Fruit fly (Drosophila melanogaster) whole organism, embryonic: ENCODE data around the gene CG6567.

Source experiments
- Ada2b ChIP-seq: fragments of 200-800 bp; sonication (Bioruptor generic); IDR thresholded peaks from 2 replicates; pipeline ENCODE4 v1.3.6; 2022; ENCODE audit warnings: missing biosample characterization, missing genetic modification characterization
- Antp ChIP-seq: fragments of 200-800 bp; sonication (Bioruptor generic); optimal IDR thresholded peaks from 3 replicates; lab custom pipeline; 2016; ENCODE audit warnings: missing biosample characterization, missing genetic modification characterization
- Asciz ChIP-seq: fragments of 200-800 bp; sonication (Bioruptor generic); optimal IDR thresholded peaks from 2 replicates; lab custom pipeline; 2017; ENCODE audit warnings: missing biosample characterization, mild to moderate bottlenecking, missing genetic modification characterization, missing genetic modification reagents
- CG11696 ChIP-seq: fragments of 200-800 bp; sonication (Bioruptor generic); IDR thresholded peaks from 2 replicates; pipeline ENCODE4 v1.3.6; 2022; ENCODE audit warnings: missing biosample characterization, missing genetic modification characterization
- CG12659 ChIP-seq: fragments of 200-800 bp; sonication (Bioruptor generic); optimal IDR thresholded peaks from 3 replicates; lab custom pipeline; 2017; ENCODE audit warnings: mild to moderate bottlenecking, missing biosample characterization, missing genetic modification reagents, missing genetic modification characterization
- CG12769 ChIP-seq: fragments of 200-800 bp; sonication (Bioruptor generic); optimal IDR thresholded peaks from 2 replicates; lab custom pipeline; 2019; ENCODE audit warnings: missing biosample characterization, mild to moderate bottlenecking, missing genetic modification characterization, moderate library complexity
- CG12942 ChIP-seq: fragments of 200-800 bp; sonication (Bioruptor generic); optimal IDR thresholded peaks from 3 replicates; lab custom pipeline; 2016; ENCODE audit warnings: missing biosample characterization, missing genetic modification characterization
- CG13123 ChIP-seq: fragments of 200-800 bp; sonication (Bioruptor generic); optimal IDR thresholded peaks from 2 replicates; lab custom pipeline; 2016; ENCODE audit warnings: missing biosample characterization, missing genetic modification characterization
- CG13624 ChIP-seq: fragments of 200-800 bp; sonication (Bioruptor generic); optimal IDR thresholded peaks from 2 replicates; lab custom pipeline; 2016; ENCODE audit warnings: missing biosample characterization, missing genetic modification characterization
- CG15479 ChIP-seq: fragments of 200-800 bp; sonication (Bioruptor generic); optimal IDR thresholded peaks from 3 replicates; lab custom pipeline; 2019; ENCODE audit warnings: missing biosample characterization, mild to moderate bottlenecking, missing genetic modification characterization, moderate library complexity
- CG1647 ChIP-seq: fragments of 200-800 bp; sonication (Bioruptor generic); optimal IDR thresholded peaks from 3 replicates; lab custom pipeline; 2016; ENCODE audit warnings: missing biosample characterization, missing genetic modification characterization
- CG30403 ChIP-seq: fragments of 200-800 bp; sonication (Bioruptor generic); optimal IDR thresholded peaks from 3 replicates; lab custom pipeline; 2016; ENCODE audit warnings: missing biosample characterization, missing genetic modification characterization
- CG3163 ChIP-seq: fragments of 200-800 bp; sonication (Bioruptor generic); optimal IDR thresholded peaks from 3 replicates; lab custom pipeline; 2016; ENCODE audit warnings: missing biosample characterization, missing genetic modification characterization
- CG32532 ChIP-seq: fragments of 200-800 bp; sonication (Bioruptor generic); IDR thresholded peaks from 2 replicates; pipeline ENCODE4 v1.3.6; 2022; ENCODE audit warnings: missing biosample characterization, missing genetic modification characterization
- CG32767 ChIP-seq: fragments of 200-800 bp; sonication (Bioruptor generic); IDR thresholded peaks from 2 replicates; pipeline ENCODE4 v1.3.6; 2022; ENCODE audit warnings: missing biosample characterization, missing genetic modification characterization
- CG34376 ChIP-seq: fragments of 200-800 bp; sonication (Bioruptor generic); optimal IDR thresholded peaks from 2 replicates; lab custom pipeline; 2018; ENCODE audit warnings: missing biosample characterization, mild to moderate bottlenecking, missing genetic modification characterization
- CG34422 ChIP-seq: fragments of 200-800 bp; sonication (Bioruptor generic); IDR thresholded peaks from 3 replicates; pipeline ENCODE4 v1.3.6; 2022; ENCODE audit warnings: missing biosample characterization, missing genetic modification characterization
- CG6254 ChIP-seq: fragments of 200-800 bp; sonication (Bioruptor generic); optimal IDR thresholded peaks from 3 replicates; lab custom pipeline; 2017; ENCODE audit warnings: mild to moderate bottlenecking, missing biosample characterization, missing genetic modification reagents, missing genetic modification characterization
- CG6272 ChIP-seq: fragments of 200-800 bp; sonication (Bioruptor generic); IDR thresholded peaks from 2 replicates; pipeline ENCODE4 v1.3.6; 2022; ENCODE audit warnings: missing biosample characterization, missing genetic modification characterization
- CG7963 ChIP-seq: fragments of 200-800 bp; sonication (Bioruptor generic); IDR thresholded peaks from 3 replicates; pipeline ENCODE4 v1.3.6; 2022; ENCODE audit warnings: missing biosample characterization, missing genetic modification characterization; ENCODE audit not compliant: partially characterized antibody
- CG9215 ChIP-seq: fragments of 200-800 bp; sonication (Bioruptor generic); IDR thresholded peaks from 2 replicates; pipeline ENCODE4 v1.3.6; 2022; ENCODE audit warnings: missing biosample characterization, missing genetic modification characterization
- CG9932 ChIP-seq: fragments of 200-800 bp; sonication (Bioruptor generic); IDR thresholded peaks from 2 replicates; pipeline ENCODE4 v1.3.6; 2022; ENCODE audit warnings: missing biosample characterization, missing genetic modification characterization
- CkIIα-i1 ChIP-seq: fragments of 200-800 bp; sonication (Bioruptor generic); IDR thresholded peaks from 2 replicates; pipeline ENCODE4 v1.3.6; 2022; ENCODE audit warnings: missing biosample characterization, missing genetic modification characterization
- Dek ChIP-seq: fragments of 200-800 bp; sonication (Bioruptor generic); optimal IDR thresholded peaks from 3 replicates; lab custom pipeline; 2019; ENCODE audit warnings: missing biosample characterization, mild to moderate bottlenecking, missing genetic modification characterization, moderate library complexity
- E2f2 ChIP-seq: fragments of 200-800 bp; sonication (Bioruptor generic); IDR thresholded peaks from 2 replicates; pipeline ENCODE4 v1.3.6; 2022; ENCODE audit warnings: missing biosample characterization, missing genetic modification characterization
- HmgD ChIP-seq: fragments of 200-800 bp; sonication (Bioruptor generic); optimal IDR thresholded peaks from 3 replicates; lab custom pipeline; 2016; ENCODE audit warnings: missing biosample characterization, missing genetic modification characterization
- Hmr ChIP-seq: fragments of 200-800 bp; sonication (Bioruptor generic); optimal IDR thresholded peaks from 3 replicates; lab custom pipeline; 2017; ENCODE audit warnings: mild to moderate bottlenecking, missing biosample characterization, missing genetic modification reagents, missing genetic modification characterization
- Mrtf ChIP-seq: fragments of 200-800 bp; sonication (Bioruptor generic); IDR thresholded peaks from 3 replicates; pipeline ENCODE4 v1.3.6; 2022; ENCODE audit warnings: missing biosample characterization, missing genetic modification characterization
- NK7.1 ChIP-seq: fragments of 200-800 bp; sonication (Bioruptor generic); optimal IDR thresholded peaks from 3 replicates; lab custom pipeline; 2016; ENCODE audit warnings: missing biosample characterization, missing genetic modification characterization
- Oaz ChIP-seq: fragments of 200-800 bp; sonication (Bioruptor generic); IDR thresholded peaks from 2 replicates; pipeline ENCODE4 v1.3.6; 2022; ENCODE audit warnings: missing biosample characterization, missing genetic modification characterization
- Rx ChIP-seq: fragments of 200-800 bp; sonication (Bioruptor generic); IDR thresholded peaks from 2 replicates; pipeline ENCODE4 v1.3.6; 2022; ENCODE audit warnings: missing biosample characterization, missing genetic modification characterization
- ab ChIP-seq: fragments of 200-800 bp; sonication (Bioruptor generic); optimal IDR thresholded peaks from 2 replicates; lab custom pipeline; 2016; ENCODE audit warnings: missing biosample characterization, missing genetic modification characterization
- bab2 ChIP-seq: fragments of 200-800 bp; sonication (Bioruptor generic); optimal IDR thresholded peaks from 2 replicates; lab custom pipeline; 2016; ENCODE audit warnings: missing biosample characterization, missing genetic modification characterization
- caup ChIP-seq: fragments of 200-800 bp; sonication (Bioruptor generic); optimal IDR thresholded peaks from 3 replicates; lab custom pipeline; 2017; ENCODE audit warnings: missing biosample characterization, mild to moderate bottlenecking, missing genetic modification characterization, moderate library complexity; ENCODE audit not compliant: severe bottlenecking
- fd102C ChIP-seq: fragments of 200-800 bp; sonication (Bioruptor generic); optimal IDR thresholded peaks from 2 replicates; lab custom pipeline; 2018; ENCODE audit warnings: missing biosample characterization, mild to moderate bottlenecking, missing genetic modification characterization, moderate library complexity
- gfzf ChIP-seq: fragments of 200-800 bp; sonication (Bioruptor generic); optimal IDR thresholded peaks from 2 replicates; lab custom pipeline; 2016; ENCODE audit warnings: missing biosample characterization, mild to moderate bottlenecking, missing genetic modification characterization, moderate library complexity
- ind ChIP-seq: fragments of 200-800 bp; sonication (Bioruptor generic); optimal IDR thresholded peaks from 3 replicates; lab custom pipeline; 2016; ENCODE audit warnings: missing biosample characterization, missing genetic modification characterization
- luna ChIP-seq: fragments of 200-800 bp; sonication (Bioruptor generic); optimal IDR thresholded peaks from 2 replicates; lab custom pipeline; 2016; ENCODE audit warnings: missing biosample characterization, missing genetic modification characterization
- maf-S ChIP-seq: fragments of 200-800 bp; sonication (Bioruptor generic); optimal IDR thresholded peaks from 2 replicates; lab custom pipeline; 2016; ENCODE audit warnings: missing biosample characterization, missing genetic modification characterization
- nerfin-1 ChIP-seq: fragments of 200-800 bp; sonication (Bioruptor generic); optimal IDR thresholded peaks from 3 replicates; lab custom pipeline; 2019; ENCODE audit warnings: missing biosample characterization, mild to moderate bottlenecking, missing genetic modification characterization, moderate library complexity
- pnt ChIP-seq: fragments of 200-800 bp; sonication (Bioruptor generic); optimal IDR thresholded peaks from 3 replicates; lab custom pipeline; 2016; ENCODE audit warnings: missing biosample characterization, missing genetic modification characterization
- pros ChIP-seq: fragments of 200-800 bp; sonication (Bioruptor generic); optimal IDR thresholded peaks from 3 replicates; lab custom pipeline; 2019; ENCODE audit warnings: missing biosample characterization, mild to moderate bottlenecking, missing genetic modification characterization, moderate library complexity
- salm ChIP-seq: fragments of 200-800 bp; sonication (Bioruptor generic); optimal IDR thresholded peaks from 2 replicates; lab custom pipeline; 2018; ENCODE audit warnings: missing biosample characterization, mild to moderate bottlenecking, missing genetic modification characterization
- schlank ChIP-seq: fragments of 200-800 bp; sonication (Bioruptor generic); optimal IDR thresholded peaks from 2 replicates; lab custom pipeline; 2018; ENCODE audit warnings: missing biosample characterization, mild to moderate bottlenecking, missing genetic modification characterization
- sob ChIP-seq: fragments of 200-800 bp; sonication (Bioruptor generic); IDR thresholded peaks from 2 replicates; pipeline ENCODE4 v1.3.6; 2022; ENCODE audit warnings: missing biosample characterization, missing genetic modification characterization
- ssp ChIP-seq: fragments of 200-800 bp; sonication (Bioruptor generic); IDR thresholded peaks from 2 replicates; pipeline ENCODE4 v1.3.6; 2022; ENCODE audit warnings: missing biosample characterization, missing genetic modification characterization
- tna ChIP-seq: fragments of 200-800 bp; sonication (Bioruptor generic); IDR thresholded peaks from 2 replicates; pipeline ENCODE4 v1.3.6; 2022; ENCODE audit warnings: missing biosample characterization, missing genetic modification characterization; ENCODE audit not compliant: partially characterized antibody
- zen2 ChIP-seq: fragments of 200-800 bp; sonication (Bioruptor generic); IDR thresholded peaks from 3 replicates; pipeline ENCODE4 v1.3.6; 2022; ENCODE audit warnings: missing biosample characterization, missing genetic modification characterization; ENCODE audit not compliant: partially characterized antibody
- zfh2 ChIP-seq: fragments of 200-800 bp; sonication (Bioruptor generic); optimal IDR thresholded peaks from 2 replicates; lab custom pipeline; 2016; ENCODE audit warnings: missing biosample characterization, missing genetic modification characterization

The CG6567 gene

DNA sequence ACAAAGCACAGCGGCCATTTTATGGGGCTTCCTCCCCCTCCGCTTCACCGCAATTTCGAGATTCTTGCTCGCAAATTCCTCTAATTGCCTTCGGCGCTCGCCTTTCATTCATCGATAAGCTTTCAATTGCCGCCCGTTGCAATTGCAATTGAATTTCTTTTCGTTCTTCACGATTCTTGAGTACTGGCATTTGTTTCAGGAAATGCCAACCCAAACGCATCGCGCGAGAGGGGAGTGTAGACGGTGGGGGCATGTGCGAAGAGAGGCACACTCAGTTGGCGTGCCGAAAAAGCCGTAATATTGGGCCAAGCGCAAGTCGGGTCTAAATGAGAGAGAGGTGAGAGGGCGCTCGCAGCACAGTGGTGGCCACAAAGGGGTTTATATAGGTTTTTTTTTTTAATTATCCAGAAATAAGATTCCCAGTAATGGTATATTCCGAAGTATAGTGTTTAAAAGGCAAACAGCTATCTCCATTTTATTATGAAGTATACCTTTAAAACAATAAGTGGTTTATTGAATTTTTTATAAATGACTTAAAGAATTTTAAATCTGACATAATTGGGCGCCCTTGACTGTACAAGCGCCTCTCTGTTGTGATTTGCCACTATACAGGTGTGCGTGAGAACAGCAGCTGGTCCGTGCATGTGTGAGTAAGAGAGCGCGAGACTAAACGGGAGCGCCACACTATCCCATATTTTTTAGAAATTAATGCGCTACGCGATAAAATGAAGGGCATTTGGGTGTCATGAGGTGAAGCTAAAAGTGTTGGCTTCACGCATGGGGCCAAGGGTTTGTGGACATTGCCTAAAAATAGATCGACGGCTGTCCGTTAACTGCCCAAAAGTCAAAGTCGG is 32.4 kb upstream of the CG6567 start (continued):
- TF ChIP-seq CG7963 (GFP tag; lab: Robert Waterston, UW) (no peak), CG1647 (GFP tag; lab: Kevin White, UChicago) (peak; percentile 72), CG34422 (GFP tag; lab: Robert Waterston, UW) (peak; percentile 80), HmgD (no peak), Asciz (GFP tag; lab: Kevin White, UChicago) (peak; percentile 81), bab2 (GFP tag; lab: Kevin White, UChicago) (peak; percentile 84), nerfin-1 (tag; lab: Kevin White, UChicago) (peak; percentile 83), Ada2b (GFP tag; lab: Robert Waterston, UW) (peak; percentile 85), CG3163 (GFP tag; lab: Kevin White, UChicago) (peak; percentile 85), CG11696 (GFP tag; lab: Robert Waterston, UW) (peak; percentile 98), zen2 (GFP tag; lab: Robert Waterston, UW) (no peak), CkIIα-i1 (GFP tag; lab: Robert Waterston, UW) (no peak), pros (peak; percentile 23), ab (GFP tag; lab: Kevin White, UChicago) (peak; percentile 25), schlank (tag; lab: Kevin White, UChicago) (peak; percentile 74), CG12942 (peak; percentile 69), zfh2 (GFP tag; lab: Kevin White, UChicago) (peak; percentile 89), ind (GFP tag; lab: Kevin White, UChicago) (peak; percentile 77), sob (GFP tag; lab: Robert Waterston, UW) (peak; percentile 92), CG15479 (GFP tag; lab: Kevin White, UChicago) (no peak), tna (GFP tag; lab: Robert Waterston, UW) (0 out of 2 replicates have a peak, but pooled peaks have one; percentile 7), Oaz (peak; percentile 79), CG30403 (GFP tag; lab: Kevin White, UChicago) (peak; percentile 94), CG13123 (GFP tag; lab: Kevin White, UChicago) (peak; percentile 45), CG12659 (GFP tag; lab: Kevin White, UChicago) (peak; percentile 94), CG34376 (GFP tag; lab: Kevin White, UChicago) (peak; percentile 94), NK7.1 (GFP tag; lab: Kevin White, UChicago) (peak; percentile 74), CG9215 (GFP tag; lab: Robert Waterston, UW) (peak; percentile 91), maf-S (GFP tag; lab: Kevin White, UChicago) (peak; percentile 82), ssp (GFP tag; lab: Robert Waterston, UW) (peak; percentile 78), Dek (tag; lab: Kevin White, UChicago) (peak; percentile 86), caup (GFP tag; lab: Kevin White, UChicago) (peak; percentile 90), pnt (GFP tag; lab: Kevin White, UChicago) (peak; percentile 66), gfzf (GFP tag; lab: Kevin White, UChicago) (peak; percentile 6), CG6254 (GFP tag; lab: Kevin White, UChicago) (peak; percentile 74), Antp (peak; percentile 74), CG6272 (GFP tag; lab: Robert Waterston, UW) (peak; percentile 82), salm (peak; percentile 84), CG32767 (GFP tag; lab: Robert Waterston, UW) (peak; percentile 84), CG13624 (GFP tag; lab: Kevin White, UChicago) (peak; percentile 90), fd102C (GFP tag; lab: Kevin White, UChicago) (no peak), E2f2 (GFP tag; lab: Robert Waterston, UW) (peak; percentile 76), CG9932 (GFP tag; lab: Robert Waterston, UW) (peak; percentile 94), Hmr (GFP tag; lab: Kevin White, UChicago) (peak; percentile 96), CG32532 (peak; percentile 94), Mrtf (GFP tag; lab: Robert Waterston, UW) (peak; percentile 85), CG12769 (tag; lab: Kevin White, UChicago) (peak; percentile 98), luna (GFP tag; lab: Kevin White, UChicago) (peak; percentile 33), Rx (GFP tag; lab: Robert Waterston, UW) (peak; percentile 55; the same call in 1 of the 2 replicates)
